Worm (Caenorhabditis elegans) whole organism, L3 larva: Measurements from ENCODE around the gene blos-2.
A peak's percentile ranks its signal among the peaks of the same experiment; 100 is the strongest.

Source experiments
- R02D3.7 ChIP-seq: fragments of 150-350 bp; optimal IDR thresholded peaks from 2 replicates; lab custom pipeline; 2014; ENCODE audit warnings: missing biosample characterization, missing genetic modification characterization
- ZK546.5 ChIP-seq: sonication (generic microtip); optimal IDR thresholded peaks from 2 replicates; lab custom pipeline; 2017; ENCODE audit warnings: missing biosample characterization, missing genetic modification characterization
- ama-1 ChIP-seq: fragments of 150-350 bp; optimal IDR thresholded peaks from 2 replicates; lab custom pipeline; 2018
- ceh-16 ChIP-seq: sonication (generic microtip); optimal IDR thresholded peaks from 2 replicates; lab custom pipeline; 2017; ENCODE audit warnings: missing biosample characterization, missing genetic modification characterization
- ceh-28 ChIP-seq: fragments of 150-350 bp; optimal IDR thresholded peaks from 2 replicates; lab custom pipeline; 2014; ENCODE audit warnings: missing biosample characterization, missing genetic modification reagents, missing genetic modification characterization
- ceh-82 ChIP-seq: fragments of 150-350 bp; optimal IDR thresholded peaks from 2 replicates; lab custom pipeline; 2014; ENCODE audit warnings: missing biosample characterization, missing genetic modification characterization
- ceh-9 ChIP-seq: sonication (generic microtip); optimal IDR thresholded peaks from 2 replicates; lab custom pipeline; 2018; ENCODE audit warnings: missing biosample characterization, missing genetic modification characterization
- daf-12 ChIP-seq: fragments of 150-350 bp; optimal IDR thresholded peaks from 2 replicates; lab custom pipeline; 2014; ENCODE audit warnings: missing biosample characterization, missing genetic modification reagents, missing genetic modification characterization
- egl-27 ChIP-seq: sonication (generic microtip); optimal IDR thresholded peaks from 4 replicates; lab custom pipeline; 2017; ENCODE audit warnings: missing biosample characterization, missing genetic modification reagents, missing genetic modification characterization
- egl-5 ChIP-seq: fragments of 150-350 bp; optimal IDR thresholded peaks from 2 replicates; lab custom pipeline; 2017; ENCODE audit warnings: missing biosample characterization, missing genetic modification reagents, missing genetic modification characterization, inconsistent platforms
- elt-1 ChIP-seq: fragments of 150-350 bp; optimal IDR thresholded peaks from 2 replicates; lab custom pipeline; 2014; ENCODE audit warnings: missing biosample characterization, missing genetic modification characterization
- elt-2 ChIP-seq: sonication (generic microtip); optimal IDR thresholded peaks from 2 replicates; lab custom pipeline; 2016; ENCODE audit warnings: missing genetic modification reagents, mild to moderate bottlenecking, missing genetic modification characterization, missing compliant biosample characterization
- elt-3 ChIP-seq, 3 experiments: fragments of 150-350 bp in 1 of 3; sonication (generic microtip) in 2 of 3; optimal IDR thresholded peaks; 2 replicates in 2 of 3; 4 replicates in 1 of 3; lab custom pipeline; 2014 to 2017; ENCODE audit warnings: missing biosample characterization in 3 of 3, missing genetic modification characterization in 3 of 3
- eor-1 ChIP-seq, 2 experiments: fragments of 150-350 bp; optimal IDR thresholded peaks; 2 replicates each; lab custom pipeline; 2014 to 2018; ENCODE audit warnings: missing biosample characterization in 2 of 2, missing genetic modification characterization in 2 of 2
- fkh-10 ChIP-seq: sonication (generic microtip); optimal IDR thresholded peaks from 2 replicates; lab custom pipeline; 2017; ENCODE audit warnings: missing biosample characterization, missing genetic modification reagents, missing genetic modification characterization
- fkh-2 ChIP-seq: fragments of 150-350 bp; optimal IDR thresholded peaks from 2 replicates; lab custom pipeline; 2014; ENCODE audit warnings: missing biosample characterization, missing genetic modification reagents, missing genetic modification characterization
- fos-1 ChIP-seq: fragments of 150-350 bp; optimal IDR thresholded peaks from 2 replicates; lab custom pipeline; 2014; ENCODE audit warnings: missing biosample characterization, missing genetic modification characterization
- hmg-11 ChIP-seq: sonication (generic microtip); optimal IDR thresholded peaks from 2 replicates; lab custom pipeline; 2016; ENCODE audit warnings: missing genetic modification characterization, missing compliant biosample characterization
- jun-1 ChIP-seq: fragments of 150-350 bp; optimal IDR thresholded peaks from 2 replicates; lab custom pipeline; 2014; ENCODE audit warnings: missing biosample characterization, missing genetic modification reagents, missing genetic modification characterization
- lin-15B ChIP-seq: fragments of 150-350 bp; optimal IDR thresholded peaks from 2 replicates; lab custom pipeline; 2014; ENCODE audit warnings: missing biosample characterization, missing genetic modification characterization
- lin-39 ChIP-seq: fragments of 150-350 bp; optimal IDR thresholded peaks from 2 replicates; lab custom pipeline; 2018; ENCODE audit warnings: missing biosample characterization, missing genetic modification reagents, missing genetic modification characterization
- lsy-12 ChIP-seq: sonication (generic microtip); optimal IDR thresholded peaks from 2 replicates; lab custom pipeline; 2016; ENCODE audit warnings: mild to moderate bottlenecking, missing genetic modification characterization, missing compliant biosample characterization
- mdl-1 ChIP-seq: fragments of 150-350 bp; optimal IDR thresholded peaks from 2 replicates; lab custom pipeline; 2014; ENCODE audit warnings: missing biosample characterization, missing genetic modification characterization
- mml-1 ChIP-seq: fragments of 150-350 bp; sonication (generic microtip); optimal IDR thresholded peaks from 3 replicates; lab custom pipeline; 2014; ENCODE audit warnings: missing biosample characterization, missing genetic modification characterization
- nfya-1 ChIP-seq: sonication (generic microtip); optimal IDR thresholded peaks from 2 replicates; lab custom pipeline; 2017; ENCODE audit warnings: missing genetic modification characterization, mild to moderate bottlenecking, missing compliant biosample characterization, antibody characterized with exemption, moderate library complexity; ENCODE audit not compliant: insufficient read depth
- nhr-11 ChIP-seq: fragments of 150-350 bp; optimal IDR thresholded peaks from 2 replicates; lab custom pipeline; 2014; ENCODE audit warnings: missing biosample characterization, missing genetic modification characterization
- nhr-12 ChIP-seq: fragments of 150-350 bp; optimal IDR thresholded peaks from 2 replicates; lab custom pipeline; 2014; ENCODE audit warnings: missing biosample characterization, missing genetic modification characterization
- nhr-23 ChIP-seq: fragments of 150-350 bp; optimal IDR thresholded peaks from 2 replicates; lab custom pipeline; 2014; ENCODE audit warnings: missing biosample characterization, missing genetic modification reagents, missing genetic modification characterization
- nhr-237 ChIP-seq: fragments of 150-350 bp; optimal IDR thresholded peaks from 2 replicates; lab custom pipeline; 2014; ENCODE audit warnings: missing biosample characterization, missing genetic modification characterization
- nhr-25 ChIP-seq: sonication (generic microtip); optimal IDR thresholded peaks from 2 replicates; lab custom pipeline; 2017; ENCODE audit warnings: missing biosample characterization, missing genetic modification characterization
- nhr-28 ChIP-seq: fragments of 150-350 bp; optimal IDR thresholded peaks from 2 replicates; lab custom pipeline; 2014; ENCODE audit warnings: missing biosample characterization, missing genetic modification characterization
- nhr-43 ChIP-seq: sonication (generic microtip); optimal IDR thresholded peaks from 2 replicates; lab custom pipeline; 2016; ENCODE audit warnings: mild to moderate bottlenecking, missing genetic modification characterization, missing compliant biosample characterization; ENCODE audit not compliant: poor library complexity, severe bottlenecking
- nhr-67 ChIP-seq: fragments of 150-350 bp; optimal IDR thresholded peaks from 2 replicates; lab custom pipeline; 2014; ENCODE audit warnings: missing biosample characterization, missing genetic modification characterization
- nhr-76 ChIP-seq: fragments of 150-350 bp; sonication (generic microtip); optimal IDR thresholded peaks from 5 replicates; lab custom pipeline; 2014; ENCODE audit warnings: missing biosample characterization, missing genetic modification characterization
- nhr-77 ChIP-seq: fragments of 150-350 bp; optimal IDR thresholded peaks from 2 replicates; lab custom pipeline; 2014; ENCODE audit warnings: missing biosample characterization, missing genetic modification characterization
- pha-4 ChIP-seq: fragments of 150-350 bp; optimal IDR thresholded peaks from 2 replicates; lab custom pipeline; 2014; ENCODE audit warnings: missing biosample characterization, missing genetic modification reagents, missing genetic modification characterization
- pqm-1 ChIP-seq: fragments of 150-350 bp; optimal IDR thresholded peaks from 2 replicates; lab custom pipeline; 2017; ENCODE audit warnings: missing biosample characterization, missing genetic modification characterization, inconsistent platforms
- sea-2 ChIP-seq: fragments of 150-350 bp; sonication (generic microtip); optimal IDR thresholded peaks from 4 replicates; lab custom pipeline; 2014; ENCODE audit warnings: missing biosample characterization, missing genetic modification reagents, missing genetic modification characterization
- skn-1 ChIP-seq: fragments of 150-350 bp; optimal IDR thresholded peaks from 2 replicates; lab custom pipeline; 2014; ENCODE audit warnings: missing biosample characterization, missing genetic modification characterization
- snpc-4 ChIP-seq: fragments of 150-350 bp; optimal IDR thresholded peaks from 2 replicates; lab custom pipeline; 2014; ENCODE audit warnings: missing biosample characterization, missing genetic modification characterization
- tbx-2 ChIP-seq: sonication (generic microtip); optimal IDR thresholded peaks from 2 replicates; lab custom pipeline; 2016; ENCODE audit warnings: mild to moderate bottlenecking, missing genetic modification characterization, missing compliant biosample characterization
- unc-39 ChIP-seq: sonication (generic microtip); optimal IDR thresholded peaks from 4 replicates; lab custom pipeline; 2017; ENCODE audit warnings: missing biosample characterization, missing genetic modification characterization
- unc-62 ChIP-seq: fragments of 150-350 bp; sonication (generic microtip); optimal IDR thresholded peaks from 4 replicates; lab custom pipeline; 2014; ENCODE audit warnings: missing biosample characterization, missing genetic modification reagents, missing genetic modification characterization
- zag-1 ChIP-seq: fragments of 150-350 bp; optimal IDR thresholded peaks from 2 replicates; lab custom pipeline; 2014; ENCODE audit warnings: missing biosample characterization, missing genetic modification characterization
- ztf-11 ChIP-seq: fragments of 150-350 bp; optimal IDR thresholded peaks from 2 replicates; lab custom pipeline; 2014; ENCODE audit warnings: missing biosample characterization, missing genetic modification characterization
- ztf-4 ChIP-seq: fragments of 150-350 bp; optimal IDR thresholded peaks from 2 replicates; lab custom pipeline; 2014; ENCODE audit warnings: missing biosample characterization, missing genetic modification characterization

blos-2 gene

ce11 chrIV:6323654-6324224, 10.3 kb upstream of the blos-2 start, which contains the start of gene sqd-1:
Gene sqd-1, plus strand, starts transcription at chrIV:6324174.
- TF ChIP-seq hmg-11 (tag; lab: Kevin White, UChicago) (peak; percentile 92), lin-39 (peak; percentile 99), nhr-43 (tag; lab: Kevin White, UChicago) (peak; percentile 96), lin-15B (tag; lab: Kevin White, UChicago) (peak; percentile 97), lsy-12 (peak; percentile 98), R02D3.7 (tag; lab: Kevin White, UChicago) (peak; percentile 96), ZK546.5 (tag; lab: Kevin White, UChicago) (peak; percentile 100), eor-1 (tag; optimal IDR thresholded peaks at IDR 0.05; lab: Kevin White, UChicago) (no peak), ztf-4 (peak; percentile 76), ceh-16 (tag; lab: Kevin White, UChicago) (no peak), mml-1 (tag; lab: Kevin White, UChicago) (no peak), tbx-2 (tag; lab: Kevin White, UChicago) (peak; percentile 90), zag-1 (tag; lab: Kevin White, UChicago) (peak; percentile 57), fkh-10 (peak; percentile 79), elt-1 (tag; lab: Kevin White, UChicago) (peak; percentile 55), ceh-9 (tag; lab: Kevin White, UChicago) (no peak), jun-1 (tag; lab: Kevin White, UChicago) (peak; percentile 92), ceh-28 (tag; lab: Kevin White, UChicago) (peak; percentile 84), ama-1 (lab: Kevin White, UChicago) (peak; percentile 39), unc-39 (tag; lab: Kevin White, UChicago) (no peak), ztf-11 (tag; lab: Kevin White, UChicago) (no peak), ceh-82 (tag; lab: Kevin White, UChicago) (peak; percentile 83), elt-2 (peak; percentile 79), egl-27 (tag; lab: Kevin White, UChicago) (peak; percentile 78), nhr-237 (no peak), pha-4 (tag; lab: Kevin White, UChicago) (peak; percentile 98), nhr-25 (tag; lab: Kevin White, UChicago) (peak; percentile 98), nhr-67 (tag; lab: Kevin White, UChicago) (no peak), elt-3 (tag; optimal IDR thresholded peaks at IDR 0.05; lab: Kevin White, UChicago) (peak in 1 of 3 experiments; percentile 89), fkh-2 (tag; lab: Kevin White, UChicago) (no peak), nhr-76 (tag; lab: Kevin White, UChicago) (peak; percentile 1), nhr-28 (tag; lab: Kevin White, UChicago) (no peak), nfya-1 (tag; lab: Kevin White, UChicago) (peak; percentile 98), nhr-23 (tag; lab: Kevin White, UChicago) (peak; percentile 98), pqm-1 (tag; lab: Kevin White, UChicago) (peak; percentile 83), mdl-1 (tag; lab: Kevin White, UChicago) (peak; percentile 15), nhr-12 (no peak), nhr-77 (tag; lab: Kevin White, UChicago) (peak; percentile 37), skn-1 (peak; percentile 73), snpc-4 (peak; percentile 86), nhr-11 (tag; lab: Kevin White, UChicago) (peak; percentile 78), unc-62 (peak; percentile 59), fos-1 (tag; lab: Kevin White, UChicago) (no peak), sea-2 (no peak), daf-12 (tag; lab: Kevin White, UChicago) (no peak), egl-5 (peak; percentile 96)
